Worm (Caenorhabditis elegans) whole organism, L3 larva: ENCODE results near the gene rab-18.

Source experiments
- R02D3.7 ChIP-seq: fragments of 150-350 bp; optimal IDR thresholded peaks from 2 replicates; lab custom pipeline; 2014; ENCODE audit warnings: missing biosample characterization, missing genetic modification characterization
- ama-1 ChIP-seq: fragments of 150-350 bp; optimal IDR thresholded peaks from 2 replicates; lab custom pipeline; 2018
- ceh-28 ChIP-seq: fragments of 150-350 bp; optimal IDR thresholded peaks from 2 replicates; lab custom pipeline; 2014; ENCODE audit warnings: missing biosample characterization, missing genetic modification reagents, missing genetic modification characterization
- ceh-82 ChIP-seq: fragments of 150-350 bp; optimal IDR thresholded peaks from 2 replicates; lab custom pipeline; 2014; ENCODE audit warnings: missing biosample characterization, missing genetic modification characterization
- daf-12 ChIP-seq: fragments of 150-350 bp; optimal IDR thresholded peaks from 2 replicates; lab custom pipeline; 2014; ENCODE audit warnings: missing biosample characterization, missing genetic modification reagents, missing genetic modification characterization
- egl-27 ChIP-seq: sonication (generic microtip); optimal IDR thresholded peaks from 4 replicates; lab custom pipeline; 2017; ENCODE audit warnings: missing biosample characterization, missing genetic modification reagents, missing genetic modification characterization
- egl-5 ChIP-seq: fragments of 150-350 bp; optimal IDR thresholded peaks from 2 replicates; lab custom pipeline; 2017; ENCODE audit warnings: missing biosample characterization, missing genetic modification reagents, missing genetic modification characterization, inconsistent platforms
- elt-1 ChIP-seq: fragments of 150-350 bp; optimal IDR thresholded peaks from 2 replicates; lab custom pipeline; 2014; ENCODE audit warnings: missing biosample characterization, missing genetic modification characterization
- elt-2 ChIP-seq: sonication (generic microtip); optimal IDR thresholded peaks from 2 replicates; lab custom pipeline; 2016; ENCODE audit warnings: missing genetic modification reagents, mild to moderate bottlenecking, missing genetic modification characterization, missing compliant biosample characterization
- eor-1 ChIP-seq, 2 experiments: fragments of 150-350 bp; optimal IDR thresholded peaks; 2 replicates each; lab custom pipeline; 2014 to 2018; ENCODE audit warnings: missing biosample characterization in 2 of 2, missing genetic modification characterization in 2 of 2
- fkh-2 ChIP-seq: fragments of 150-350 bp; optimal IDR thresholded peaks from 2 replicates; lab custom pipeline; 2014; ENCODE audit warnings: missing biosample characterization, missing genetic modification reagents, missing genetic modification characterization
- fos-1 ChIP-seq: fragments of 150-350 bp; optimal IDR thresholded peaks from 2 replicates; lab custom pipeline; 2014; ENCODE audit warnings: missing biosample characterization, missing genetic modification characterization
- hmg-11 ChIP-seq: sonication (generic microtip); optimal IDR thresholded peaks from 2 replicates; lab custom pipeline; 2016; ENCODE audit warnings: missing genetic modification characterization, missing compliant biosample characterization
- jun-1 ChIP-seq: fragments of 150-350 bp; optimal IDR thresholded peaks from 2 replicates; lab custom pipeline; 2014; ENCODE audit warnings: missing biosample characterization, missing genetic modification reagents, missing genetic modification characterization
- lin-15B ChIP-seq: fragments of 150-350 bp; optimal IDR thresholded peaks from 2 replicates; lab custom pipeline; 2014; ENCODE audit warnings: missing biosample characterization, missing genetic modification characterization
- lin-39 ChIP-seq: fragments of 150-350 bp; optimal IDR thresholded peaks from 2 replicates; lab custom pipeline; 2018; ENCODE audit warnings: missing biosample characterization, missing genetic modification reagents, missing genetic modification characterization
- lsy-12 ChIP-seq: sonication (generic microtip); optimal IDR thresholded peaks from 2 replicates; lab custom pipeline; 2016; ENCODE audit warnings: mild to moderate bottlenecking, missing genetic modification characterization, missing compliant biosample characterization
- mdl-1 ChIP-seq: fragments of 150-350 bp; optimal IDR thresholded peaks from 2 replicates; lab custom pipeline; 2014; ENCODE audit warnings: missing biosample characterization, missing genetic modification characterization
- mml-1 ChIP-seq: fragments of 150-350 bp; sonication (generic microtip); optimal IDR thresholded peaks from 3 replicates; lab custom pipeline; 2014; ENCODE audit warnings: missing biosample characterization, missing genetic modification characterization
- nfya-1 ChIP-seq: sonication (generic microtip); optimal IDR thresholded peaks from 2 replicates; lab custom pipeline; 2017; ENCODE audit warnings: missing genetic modification characterization, mild to moderate bottlenecking, missing compliant biosample characterization, antibody characterized with exemption, moderate library complexity; ENCODE audit not compliant: insufficient read depth
- nhr-11 ChIP-seq: fragments of 150-350 bp; optimal IDR thresholded peaks from 2 replicates; lab custom pipeline; 2014; ENCODE audit warnings: missing biosample characterization, missing genetic modification characterization
- nhr-12 ChIP-seq: fragments of 150-350 bp; optimal IDR thresholded peaks from 2 replicates; lab custom pipeline; 2014; ENCODE audit warnings: missing biosample characterization, missing genetic modification characterization
- nhr-23 ChIP-seq: fragments of 150-350 bp; optimal IDR thresholded peaks from 2 replicates; lab custom pipeline; 2014; ENCODE audit warnings: missing biosample characterization, missing genetic modification reagents, missing genetic modification characterization
- nhr-237 ChIP-seq: fragments of 150-350 bp; optimal IDR thresholded peaks from 2 replicates; lab custom pipeline; 2014; ENCODE audit warnings: missing biosample characterization, missing genetic modification characterization
- nhr-25 ChIP-seq: sonication (generic microtip); optimal IDR thresholded peaks from 2 replicates; lab custom pipeline; 2017; ENCODE audit warnings: missing biosample characterization, missing genetic modification characterization
- nhr-28 ChIP-seq: fragments of 150-350 bp; optimal IDR thresholded peaks from 2 replicates; lab custom pipeline; 2014; ENCODE audit warnings: missing biosample characterization, missing genetic modification characterization
- nhr-43 ChIP-seq: sonication (generic microtip); optimal IDR thresholded peaks from 2 replicates; lab custom pipeline; 2016; ENCODE audit warnings: mild to moderate bottlenecking, missing genetic modification characterization, missing compliant biosample characterization; ENCODE audit not compliant: poor library complexity, severe bottlenecking
- nhr-67 ChIP-seq: fragments of 150-350 bp; optimal IDR thresholded peaks from 2 replicates; lab custom pipeline; 2014; ENCODE audit warnings: missing biosample characterization, missing genetic modification characterization
- nhr-76 ChIP-seq: fragments of 150-350 bp; sonication (generic microtip); optimal IDR thresholded peaks from 5 replicates; lab custom pipeline; 2014; ENCODE audit warnings: missing biosample characterization, missing genetic modification characterization
- pqm-1 ChIP-seq: fragments of 150-350 bp; optimal IDR thresholded peaks from 2 replicates; lab custom pipeline; 2017; ENCODE audit warnings: missing biosample characterization, missing genetic modification characterization, inconsistent platforms
- sea-2 ChIP-seq: fragments of 150-350 bp; sonication (generic microtip); optimal IDR thresholded peaks from 4 replicates; lab custom pipeline; 2014; ENCODE audit warnings: missing biosample characterization, missing genetic modification reagents, missing genetic modification characterization
- skn-1 ChIP-seq: fragments of 150-350 bp; optimal IDR thresholded peaks from 2 replicates; lab custom pipeline; 2014; ENCODE audit warnings: missing biosample characterization, missing genetic modification characterization
- snpc-4 ChIP-seq: fragments of 150-350 bp; optimal IDR thresholded peaks from 2 replicates; lab custom pipeline; 2014; ENCODE audit warnings: missing biosample characterization, missing genetic modification characterization
- tbx-2 ChIP-seq: sonication (generic microtip); optimal IDR thresholded peaks from 2 replicates; lab custom pipeline; 2016; ENCODE audit warnings: mild to moderate bottlenecking, missing genetic modification characterization, missing compliant biosample characterization
- unc-39 ChIP-seq: sonication (generic microtip); optimal IDR thresholded peaks from 4 replicates; lab custom pipeline; 2017; ENCODE audit warnings: missing biosample characterization, missing genetic modification characterization
- unc-62 ChIP-seq: fragments of 150-350 bp; sonication (generic microtip); optimal IDR thresholded peaks from 4 replicates; lab custom pipeline; 2014; ENCODE audit warnings: missing biosample characterization, missing genetic modification reagents, missing genetic modification characterization
- zag-1 ChIP-seq: fragments of 150-350 bp; optimal IDR thresholded peaks from 2 replicates; lab custom pipeline; 2014; ENCODE audit warnings: missing biosample characterization, missing genetic modification characterization
- ztf-4 ChIP-seq: fragments of 150-350 bp; optimal IDR thresholded peaks from 2 replicates; lab custom pipeline; 2014; ENCODE audit warnings: missing biosample characterization, missing genetic modification characterization

The rab-18 gene

ce11 chrIII:1056989-1057687 lies 23.4 kb downstream of the rab-18 start:
- peak; percentile 85 for TF ChIP-seq ceh-28 (tag; lab: Kevin White, UChicago)

DNA sequence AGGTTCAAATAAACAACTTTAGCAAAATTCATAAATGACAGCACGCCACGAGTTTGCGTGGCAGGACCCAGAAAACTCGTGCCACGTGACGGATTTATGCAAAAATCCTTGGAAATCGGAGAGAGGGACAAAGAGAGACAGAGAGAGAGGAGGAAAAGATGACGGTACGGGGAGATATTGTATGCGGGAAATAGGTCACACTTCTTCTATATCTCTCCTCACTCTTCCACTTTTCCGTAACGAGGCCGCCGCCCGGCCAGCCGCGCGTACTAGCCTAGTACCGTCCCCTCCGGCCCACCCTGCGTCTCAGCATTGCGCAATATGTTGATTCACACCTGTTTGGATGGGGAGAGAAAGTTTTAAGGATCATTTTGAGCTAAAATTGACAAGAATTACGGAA lies 26.5 kb downstream of the rab-18 start:
- no peak for TF ChIP-seq snpc-4
- TF ChIP-seq nhr-25: peak; percentile 13
- TF ChIP-seq nhr-12: no peak
- TF ChIP-seq pqm-1: no peak
- TF ChIP-seq nhr-28 (tag; lab: Kevin White, UChicago): no peak
- TF ChIP-seq sea-2: no peak
- no peak for TF ChIP-seq fos-1 (tag; lab: Kevin White, UChicago)
- no peak for TF ChIP-seq R02D3.7 (tag; lab: Kevin White, UChicago)
- TF ChIP-seq ceh-82 (tag; lab: Kevin White, UChicago): no peak
- TF ChIP-seq nhr-23 (tag; lab: Kevin White, UChicago): peak; percentile 83
- TF ChIP-seq daf-12 (tag; lab: Kevin White, UChicago): no peak
- TF ChIP-seq hmg-11 (tag; lab: Kevin White, UChicago): peak; percentile 44

DNA sequence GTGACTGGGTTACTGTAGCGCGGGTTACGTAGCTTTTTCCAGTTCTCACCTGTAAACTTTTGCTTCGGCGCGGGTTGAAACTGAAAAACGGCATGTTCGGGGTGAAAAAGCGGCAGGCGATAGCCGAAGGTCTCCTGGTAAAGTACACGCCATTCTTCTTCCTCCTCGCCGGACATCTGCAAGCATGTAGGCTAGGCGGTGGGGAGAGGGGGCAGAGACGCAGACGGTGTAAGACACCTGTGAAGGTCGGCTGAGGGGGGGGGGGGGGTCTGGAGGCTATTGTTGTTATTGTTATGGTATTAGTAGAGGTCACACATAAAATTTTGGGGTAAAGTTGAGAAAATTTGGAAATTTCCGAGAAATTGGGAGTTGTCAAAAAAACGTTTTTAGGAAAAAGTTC lies 27.5 kb downstream of the rab-18 start, which contains the start of gene fbxo-11.2:
Gene fbxo-11.2, minus strand, starts transcription at position 176 of the 400 bp plus-strand sequence.
- TF ChIP-seq hmg-11 (tag; lab: Kevin White, UChicago): peak; percentile 49
- no peak for TF ChIP-seq skn-1
- TF ChIP-seq ama-1 (lab: Kevin White, UChicago): no peak
- no peak for TF ChIP-seq lin-15B
- no peak for TF ChIP-seq mdl-1 (tag; lab: Kevin White, UChicago)
- TF ChIP-seq zag-1 (tag; lab: Kevin White, UChicago): no peak
- TF ChIP-seq lin-39 (tag; lab: Kevin White, UChicago): no peak
- no peak for TF ChIP-seq fkh-2
- TF ChIP-seq unc-62 (GFP tag; lab: Kevin White, UChicago): no peak
- no peak for TF ChIP-seq nhr-76 (tag; lab: Kevin White, UChicago)
- no peak for TF ChIP-seq mml-1
- TF ChIP-seq nhr-12: no peak
- no peak for TF ChIP-seq nhr-43 (tag; lab: Kevin White, UChicago)
- no peak for TF ChIP-seq eor-1 (tag; optimal IDR thresholded peaks at IDR 0.05; lab: Kevin White, UChicago)
- TF ChIP-seq ceh-28 (tag; lab: Kevin White, UChicago): no peak
- TF ChIP-seq nhr-237 (tag; lab: Kevin White, UChicago): no peak
- no peak for TF ChIP-seq R02D3.7 (tag; lab: Kevin White, UChicago)
- peak; percentile 67 for TF ChIP-seq nhr-25
- no peak for TF ChIP-seq nhr-11 (tag; lab: Kevin White, UChicago)
- peak; percentile 6 for TF ChIP-seq nhr-23 (tag; lab: Kevin White, UChicago)

DNA sequence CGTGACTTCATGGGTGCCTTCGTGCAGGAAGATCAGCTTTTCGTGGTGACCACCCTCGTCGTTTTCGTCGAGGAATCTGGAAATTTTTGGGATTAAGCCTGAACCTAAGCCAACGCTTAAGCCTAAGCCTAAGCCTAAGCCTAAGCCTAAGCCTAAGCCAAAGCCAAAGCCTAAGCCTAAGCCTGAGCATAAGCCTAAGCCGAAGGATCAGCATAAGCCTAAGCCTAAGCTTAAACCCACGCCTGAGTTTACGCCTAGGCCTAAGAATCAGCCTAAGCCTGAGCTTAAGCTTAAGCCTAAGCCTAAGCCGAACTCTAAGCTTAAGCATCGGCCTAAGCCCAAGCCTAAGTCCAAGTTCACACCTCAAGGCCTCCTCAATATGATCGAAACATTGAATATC lies 28.3 kb downstream of the rab-18 start:
- no peak for TF ChIP-seq skn-1
- no peak for TF ChIP-seq nhr-28 (tag; lab: Kevin White, UChicago)
- no peak for TF ChIP-seq ceh-82 (tag; lab: Kevin White, UChicago)
- TF ChIP-seq unc-39 (tag; lab: Kevin White, UChicago): no peak
- no peak for TF ChIP-seq jun-1 (tag; lab: Kevin White, UChicago)
- no peak for TF ChIP-seq fos-1 (tag; lab: Kevin White, UChicago)
- TF ChIP-seq egl-27 (tag; lab: Kevin White, UChicago): no peak
- TF ChIP-seq unc-62 (GFP tag; lab: Kevin White, UChicago): no peak
- TF ChIP-seq fkh-2: no peak
- no peak for TF ChIP-seq lsy-12 (tag; lab: Kevin White, UChicago)
- TF ChIP-seq egl-5 (tag; lab: Kevin White, UChicago): no peak
- TF ChIP-seq hmg-11 (tag; lab: Kevin White, UChicago): no peak
- no peak for TF ChIP-seq nhr-67
- TF ChIP-seq elt-2 (tag; lab: Kevin White, UChicago): no peak
- TF ChIP-seq tbx-2 (tag; lab: Kevin White, UChicago): no peak
- no peak for TF ChIP-seq lin-39 (tag; lab: Kevin White, UChicago)
- TF ChIP-seq ztf-4 (tag; lab: Kevin White, UChicago): no peak
- TF ChIP-seq nfya-1 (tag; lab: Kevin White, UChicago): no peak
- no peak for TF ChIP-seq elt-1 (tag; lab: Kevin White, UChicago)
